Worm (Caenorhabditis elegans): ENCODE data around the gene Y39E4B.10.

The Y39E4B.10 gene

ce11 chrIII:13152697-13153391, at the start of gene Y39E4B.10:
Gene Y39E4B.10 (minus strand): TSS chrIII:13152858.
- TF ChIP-seq tbx-11 (GFP tag; IDR thresholded peaks at IDR 0.05) (no peak), B0310.2 (tag; optimal IDR thresholded peaks at IDR 0.05) (no peak), scrt-1 (GFP tag; IDR thresholded peaks at IDR 0.05) (no peak), pes-1 (GFP tag; IDR thresholded peaks at IDR 0.05) (no peak), aly-1 (tag; optimal IDR thresholded peaks at IDR 0.05) (no peak), hmbx-1 (tag; optimal IDR thresholded peaks at IDR 0.05) (no peak), tra-4 (tag; optimal IDR thresholded peaks at IDR 0.05) (no peak), ets-7 (tag; optimal IDR thresholded peaks at IDR 0.05) (no peak), sea-1 (GFP tag; conservative IDR thresholded peaks at IDR 0.05) (no peak), ceh-36 (tag; optimal IDR thresholded peaks at IDR 0.05) (no peak), tbx-37 (GFP tag; conservative IDR thresholded peaks at IDR 0.05) (no peak), flt-1 (GFP tag; IDR thresholded peaks at IDR 0.05) (no peak), ceh-13 (GFP tag; optimal IDR thresholded peaks at IDR 0.05) (no peak), hmg-4 (GFP tag; optimal IDR thresholded peaks at IDR 0.05) (no peak)

ce11 chrIII:13201901-13202300, 49.2 kb upstream of the Y39E4B.10 start:
- TF ChIP-seq scrt-1 (GFP tag; IDR thresholded peaks at IDR 0.05): no peak
- TF ChIP-seq pes-1 (GFP tag; IDR thresholded peaks at IDR 0.05): no peak
- TF ChIP-seq ama-1 (optimal IDR thresholded peaks at IDR 0.05): no peak
- TF ChIP-seq ceh-13 (GFP tag; optimal IDR thresholded peaks at IDR 0.05): no peak

DNA sequence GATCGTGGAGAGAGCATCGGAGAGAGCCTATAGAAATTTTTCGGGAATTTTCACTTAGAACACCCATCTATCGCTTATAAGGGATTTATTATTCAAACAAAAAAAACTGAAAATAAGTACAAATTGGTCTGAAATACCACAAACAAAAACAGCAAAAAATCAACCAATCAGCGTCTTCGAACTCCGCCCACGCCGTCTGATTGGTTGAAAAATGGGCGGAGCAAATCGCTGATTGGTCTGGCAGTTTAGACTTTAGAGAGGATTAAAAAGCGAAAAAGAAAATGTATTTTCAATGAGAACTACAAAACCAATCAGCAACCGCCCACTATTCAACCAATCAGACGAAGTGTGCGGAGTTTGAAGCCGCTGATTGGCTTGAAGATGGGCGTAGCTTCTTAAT, 48.4 kb upstream of the Y39E4B.10 start:
- TF ChIP-seq ama-1 (optimal IDR thresholded peaks at IDR 0.05) (no peak), hnd-1 (tag; optimal IDR thresholded peaks at IDR 0.05) (no peak), ceh-13 (GFP tag; optimal IDR thresholded peaks at IDR 0.05) (no peak), tbx-11 (GFP tag; IDR thresholded peaks at IDR 0.05) (no peak), tbx-37 (GFP tag; conservative IDR thresholded peaks at IDR 0.05) (no peak), B0310.2 (tag; optimal IDR thresholded peaks at IDR 0.05) (no peak)

DNA sequence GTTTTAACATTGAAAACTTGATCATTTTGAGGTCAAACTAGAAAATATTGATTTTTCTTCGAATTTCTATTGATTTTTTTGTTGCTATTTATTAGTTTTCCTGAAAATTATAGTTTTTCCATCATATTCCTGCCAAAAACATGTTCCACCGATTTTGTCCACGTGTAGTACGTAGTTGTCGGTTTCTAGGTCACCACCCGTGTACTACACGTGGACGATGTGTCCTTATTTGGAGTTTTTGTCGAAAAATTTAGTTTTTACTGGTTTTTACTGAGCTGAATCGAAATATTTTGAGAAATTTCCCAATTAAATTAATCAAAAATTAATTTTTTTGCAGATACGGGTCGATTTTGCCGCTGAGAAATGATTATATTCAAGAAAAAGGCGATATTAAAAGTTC, 35.1 kb upstream of the Y39E4B.10 start:
- TF ChIP-seq pes-1 (GFP tag; IDR thresholded peaks at IDR 0.05) (peak; percentile 55), tbx-37 (GFP tag; conservative IDR thresholded peaks at IDR 0.05) (peak; percentile 36; the same call in 1 of the 2 replicates), hmg-4 (GFP tag; optimal IDR thresholded peaks at IDR 0.05) (no peak)

ce11 chrIII:13187090-13187489, 34.4 kb upstream of the Y39E4B.10 start, which contains the start of gene gly-5:
Gene gly-5 (plus strand): TSS chrIII:13187390.
- no peak for TF ChIP-seq B0310.2 (tag; optimal IDR thresholded peaks at IDR 0.05)
- no peak for TF ChIP-seq sea-1 (GFP tag; conservative IDR thresholded peaks at IDR 0.05)
- TF ChIP-seq ceh-13 (GFP tag; optimal IDR thresholded peaks at IDR 0.05): no peak
- TF ChIP-seq ceh-36 (tag; optimal IDR thresholded peaks at IDR 0.05): no peak
- no peak for TF ChIP-seq F13C5.2 (tag; optimal IDR thresholded peaks at IDR 0.05)
- no peak for TF ChIP-seq hmg-4 (GFP tag; optimal IDR thresholded peaks at IDR 0.05)
- no peak for TF ChIP-seq pes-1 (GFP tag; IDR thresholded peaks at IDR 0.05)
- TF ChIP-seq flt-1 (GFP tag; IDR thresholded peaks at IDR 0.05): no peak
- TF ChIP-seq tra-4 (tag; optimal IDR thresholded peaks at IDR 0.05): no peak
- TF ChIP-seq ama-1 (optimal IDR thresholded peaks at IDR 0.05): no peak
- TF ChIP-seq ets-7 (tag; optimal IDR thresholded peaks at IDR 0.05): no peak
- no peak for TF ChIP-seq scrt-1 (GFP tag; IDR thresholded peaks at IDR 0.05)

- TF ChIP-seq pes-1 (GFP tag; IDR thresholded peaks at IDR 0.05): no peak
- TF ChIP-seq sea-1 (GFP tag; conservative IDR thresholded peaks at IDR 0.05): no peak
- no peak for TF ChIP-seq tbx-37 (GFP tag; conservative IDR thresholded peaks at IDR 0.05)
- TF ChIP-seq hmg-4 (GFP tag; optimal IDR thresholded peaks at IDR 0.05): peak; percentile 14
- TF ChIP-seq F13C5.2 (tag; optimal IDR thresholded peaks at IDR 0.05): peak; percentile 13
These were observed 29.3 kb upstream of the Y39E4B.10 start for ce11 chrIII:13182003-13182402.

DNA sequence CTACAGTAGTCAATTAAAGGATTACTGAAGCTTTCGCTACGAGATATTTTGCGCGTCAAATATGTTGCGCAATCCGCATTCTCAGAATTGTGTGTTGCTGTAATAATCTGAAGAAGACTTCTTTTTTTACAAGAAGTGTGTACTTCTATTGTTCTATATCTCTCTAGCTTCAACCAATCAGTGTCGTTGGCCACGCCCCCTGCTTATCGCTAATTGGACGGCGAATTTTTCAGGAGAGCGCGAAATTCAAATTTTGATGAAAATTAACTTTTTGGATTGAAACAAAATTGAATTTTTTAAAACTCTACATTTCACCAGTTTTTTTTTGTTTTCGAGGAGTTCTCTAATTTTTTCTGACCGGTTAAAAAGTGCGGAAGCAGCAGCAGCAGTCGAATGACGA, 24.2 kb upstream of the Y39E4B.10 start:
- TF ChIP-seq ceh-13 (GFP tag; optimal IDR thresholded peaks at IDR 0.05) (no peak), scrt-1 (GFP tag; IDR thresholded peaks at IDR 0.05) (no peak), ama-1 (optimal IDR thresholded peaks at IDR 0.05) (no peak), tbx-37 (GFP tag; conservative IDR thresholded peaks at IDR 0.05) (no peak), flt-1 (GFP tag; IDR thresholded peaks at IDR 0.05) (no peak), hmg-4 (GFP tag; optimal IDR thresholded peaks at IDR 0.05) (no peak), ceh-36 (tag; optimal IDR thresholded peaks at IDR 0.05) (no peak), tra-4 (tag; optimal IDR thresholded peaks at IDR 0.05) (no peak), tbx-11 (GFP tag; IDR thresholded peaks at IDR 0.05) (no peak), pes-1 (GFP tag; IDR thresholded peaks at IDR 0.05) (no peak), hnd-1 (tag; optimal IDR thresholded peaks at IDR 0.05) (no peak), hmbx-1 (tag; optimal IDR thresholded peaks at IDR 0.05) (no peak)

ce11 chrIII:13173687-13174086, 21.0 kb upstream of the Y39E4B.10 start:
- TF ChIP-seq ama-1 (optimal IDR thresholded peaks at IDR 0.05): no peak
- no peak for TF ChIP-seq tra-4 (tag; optimal IDR thresholded peaks at IDR 0.05)
- TF ChIP-seq scrt-1 (GFP tag; IDR thresholded peaks at IDR 0.05): no peak
- no peak for TF ChIP-seq hmbx-1 (tag; optimal IDR thresholded peaks at IDR 0.05)
- no peak for TF ChIP-seq ceh-13 (GFP tag; optimal IDR thresholded peaks at IDR 0.05)
- no peak for TF ChIP-seq flt-1 (GFP tag; IDR thresholded peaks at IDR 0.05)
- TF ChIP-seq ceh-36 (tag; optimal IDR thresholded peaks at IDR 0.05): no peak
- TF ChIP-seq tbx-37 (GFP tag; conservative IDR thresholded peaks at IDR 0.05): no peak
